Fruit fly (Drosophila melanogaster) whole organism, embryonic: ENCODE results near the gene CG6481.

Experiments
- ATbp ChIP-seq: fragments of 200-800 bp; sonication (Bioruptor generic); optimal IDR thresholded peaks from 2 replicates; lab custom pipeline; 2017; ENCODE audit warnings: missing biosample characterization, mild to moderate bottlenecking, missing genetic modification characterization, missing genetic modification reagents
- B-H1 ChIP-seq: fragments of 200-800 bp; sonication (Bioruptor generic); IDR thresholded peaks from 3 replicates; pipeline ENCODE4 v1.3.6; 2022; ENCODE audit warnings: missing biosample characterization, missing genetic modification characterization
- B-H2 ChIP-seq: fragments of 200-800 bp; sonication (Bioruptor generic); optimal IDR thresholded peaks from 2 replicates; lab custom pipeline; 2018; ENCODE audit warnings: missing biosample characterization, mild to moderate bottlenecking, missing genetic modification characterization
- CG11398 ChIP-seq: fragments of 200-800 bp; sonication (Bioruptor generic); optimal IDR thresholded peaks from 2 replicates; lab custom pipeline; 2016; ENCODE audit warnings: missing biosample characterization, missing genetic modification characterization
- CG12071 ChIP-seq: fragments of 200-800 bp; sonication (Bioruptor generic); optimal IDR thresholded peaks from 3 replicates; lab custom pipeline; 2018; ENCODE audit warnings: missing biosample characterization, mild to moderate bottlenecking, missing genetic modification characterization
- CG12104 ChIP-seq: fragments of 200-800 bp; sonication (Bioruptor generic); optimal IDR thresholded peaks from 3 replicates; lab custom pipeline; 2016; ENCODE audit warnings: missing biosample characterization, missing genetic modification characterization
- CG13296 ChIP-seq: fragments of 200-800 bp; sonication (Bioruptor generic); optimal IDR thresholded peaks from 3 replicates; lab custom pipeline; 2018; ENCODE audit warnings: missing biosample characterization, mild to moderate bottlenecking, missing genetic modification characterization
- CG13894 ChIP-seq: fragments of 200-800 bp; sonication (Bioruptor generic); optimal IDR thresholded peaks from 3 replicates; lab custom pipeline; 2018; ENCODE audit warnings: missing biosample characterization, mild to moderate bottlenecking, missing genetic modification characterization, moderate library complexity
- CG15269 ChIP-seq: fragments of 200-800 bp; sonication (Bioruptor generic); optimal IDR thresholded peaks from 2 replicates; lab custom pipeline; 2018; ENCODE audit warnings: missing biosample characterization, mild to moderate bottlenecking, missing genetic modification characterization, moderate library complexity
- CG17328 ChIP-seq: fragments of 200-800 bp; sonication (Bioruptor generic); IDR thresholded peaks from 2 replicates; pipeline ENCODE4 v1.3.6; 2022; ENCODE audit warnings: missing biosample characterization, missing genetic modification characterization
- CG17359 ChIP-seq: fragments of 200-800 bp; sonication (Bioruptor generic); optimal IDR thresholded peaks from 3 replicates; lab custom pipeline; 2018; ENCODE audit warnings: missing biosample characterization, mild to moderate bottlenecking, missing genetic modification characterization, moderate library complexity
- CG1832 ChIP-seq: fragments of 200-800 bp; sonication (Bioruptor generic); optimal IDR thresholded peaks from 2 replicates; lab custom pipeline; 2017; ENCODE audit warnings: missing biosample characterization, mild to moderate bottlenecking, missing genetic modification characterization, inconsistent platforms
- CG18764 ChIP-seq: fragments of 200-800 bp; sonication (Bioruptor generic); optimal IDR thresholded peaks from 3 replicates; lab custom pipeline; 2016; ENCODE audit warnings: missing biosample characterization, missing genetic modification characterization
- CG2116 ChIP-seq: fragments of 200-800 bp; sonication (Bioruptor generic); optimal IDR thresholded peaks from 3 replicates; lab custom pipeline; 2018; ENCODE audit warnings: missing biosample characterization, mild to moderate bottlenecking, missing genetic modification characterization
- CG2678 ChIP-seq: fragments of 200-800 bp; sonication (Bioruptor generic); optimal IDR thresholded peaks from 3 replicates; lab custom pipeline; 2019; ENCODE audit warnings: missing biosample characterization, mild to moderate bottlenecking, missing genetic modification characterization, moderate library complexity
- CG3281 ChIP-seq: fragments of 200-800 bp; sonication (Bioruptor generic); optimal IDR thresholded peaks from 3 replicates; lab custom pipeline; 2017; ENCODE audit warnings: missing biosample characterization, mild to moderate bottlenecking, missing genetic modification characterization
- CG33213 ChIP-seq: fragments of 200-800 bp; sonication (Bioruptor generic); optimal IDR thresholded peaks from 3 replicates; lab custom pipeline; 2016; ENCODE audit warnings: missing biosample characterization, missing genetic modification characterization
- CG34376 ChIP-seq: fragments of 200-800 bp; sonication (Bioruptor generic); optimal IDR thresholded peaks from 2 replicates; lab custom pipeline; 2018; ENCODE audit warnings: missing biosample characterization, mild to moderate bottlenecking, missing genetic modification characterization
- CG3838 ChIP-seq: fragments of 200-800 bp; sonication (Bioruptor generic); optimal IDR thresholded peaks from 3 replicates; lab custom pipeline; 2016; ENCODE audit warnings: missing biosample characterization, missing genetic modification characterization
- CG6791 ChIP-seq: fragments of 200-800 bp; sonication (Bioruptor generic); IDR thresholded peaks from 3 replicates; pipeline ENCODE4 v1.3.6; 2022; ENCODE audit warnings: missing biosample characterization, missing genetic modification characterization; ENCODE audit not compliant: partially characterized antibody
- CG7839 ChIP-seq: fragments of 200-800 bp; sonication (Bioruptor generic); optimal IDR thresholded peaks from 3 replicates; lab custom pipeline; 2018; ENCODE audit warnings: missing biosample characterization, mild to moderate bottlenecking, missing genetic modification characterization, moderate library complexity
- CG8290 ChIP-seq, 3 experiments: fragments of 200-800 bp; sonication (Bioruptor generic); optimal IDR thresholded peaks; 2 replicates each; lab custom pipeline; 2016 to 2019; ENCODE audit warnings: missing biosample characterization in 3 of 3, missing genetic modification characterization in 3 of 3, mild to moderate bottlenecking in 2 of 3, moderate library complexity in 1 of 3
- CG9215 ChIP-seq: fragments of 200-800 bp; sonication (Bioruptor generic); IDR thresholded peaks from 2 replicates; pipeline ENCODE4 v1.3.6; 2022; ENCODE audit warnings: missing biosample characterization, missing genetic modification characterization
- CHES-1-like ChIP-seq: fragments of 200-800 bp; sonication (Bioruptor generic); optimal IDR thresholded peaks from 2 replicates; lab custom pipeline; 2016; ENCODE audit warnings: missing biosample characterization, missing genetic modification characterization
- Camta ChIP-seq: fragments of 200-800 bp; sonication (Bioruptor generic); optimal IDR thresholded peaks from 2 replicates; lab custom pipeline; 2016; ENCODE audit warnings: missing biosample characterization, missing genetic modification characterization
- Dip3 ChIP-seq: fragments of 200-800 bp; sonication (Bioruptor generic); optimal IDR thresholded peaks from 3 replicates; lab custom pipeline; 2016; ENCODE audit warnings: missing biosample characterization, missing genetic modification characterization
- ERR ChIP-seq: fragments of 200-800 bp; sonication (Bioruptor generic); optimal IDR thresholded peaks from 2 replicates; lab custom pipeline; 2016; ENCODE audit warnings: missing biosample characterization, missing genetic modification characterization
- HLHmδ ChIP-seq: fragments of 200-800 bp; sonication (Bioruptor generic); optimal IDR thresholded peaks from 2 replicates; lab custom pipeline; 2018; ENCODE audit warnings: missing biosample characterization, mild to moderate bottlenecking, missing genetic modification characterization, moderate library complexity
- Hr3 ChIP-seq: fragments of 200-800 bp; sonication (Bioruptor generic); optimal IDR thresholded peaks from 3 replicates; lab custom pipeline; 2016; ENCODE audit warnings: missing biosample characterization, missing genetic modification characterization
- Lpt ChIP-seq: fragments of >200 bp; optimal IDR thresholded peaks from 2 replicates; lab custom pipeline; 2018; ENCODE audit warnings: missing biosample characterization, missing genetic modification characterization
- Med ChIP-seq: fragments of 200-800 bp; sonication (Bioruptor generic); peaks from one replicate; lab custom pipeline; 2016; ENCODE audit warnings: missing biosample characterization, missing genetic modification characterization, mild to moderate bottlenecking, inconsistent platforms, moderate library complexity
- Nf-YC ChIP-seq: fragments of 200-800 bp; optimal IDR thresholded peaks from 3 replicates; lab custom pipeline; 2019; ENCODE audit warnings: missing biosample characterization, mild to moderate bottlenecking, missing genetic modification characterization, moderate library complexity
- ab ChIP-seq: fragments of 200-800 bp; sonication (Bioruptor generic); optimal IDR thresholded peaks from 2 replicates; lab custom pipeline; 2016; ENCODE audit warnings: missing biosample characterization, missing genetic modification characterization
- amos ChIP-seq: fragments of 200-800 bp; sonication (Bioruptor generic); IDR thresholded peaks from 2 replicates; pipeline ENCODE4 v1.3.6; 2022; ENCODE audit warnings: missing biosample characterization, missing genetic modification characterization; ENCODE audit not compliant: partially characterized antibody
- aop ChIP-seq: fragments of 200-800 bp; sonication (Bioruptor generic); IDR thresholded peaks from 2 replicates; pipeline ENCODE4 v1.3.6; 2022; ENCODE audit warnings: missing biosample characterization, missing genetic modification characterization
- bab2 ChIP-seq: fragments of 200-800 bp; sonication (Bioruptor generic); optimal IDR thresholded peaks from 2 replicates; lab custom pipeline; 2016; ENCODE audit warnings: missing biosample characterization, missing genetic modification characterization
- cato ChIP-seq: fragments of 200-800 bp; sonication (Bioruptor generic); optimal IDR thresholded peaks from 2 replicates; lab custom pipeline; 2016; ENCODE audit warnings: missing biosample characterization, missing genetic modification characterization, borderline replicate concordance
- danr ChIP-seq: fragments of 200-800 bp; sonication (Bioruptor generic); IDR thresholded peaks from 2 replicates; pipeline ENCODE4 v1.3.6; 2022; ENCODE audit warnings: missing biosample characterization, missing genetic modification characterization
- fd96Cb ChIP-seq: fragments of 200-800 bp; sonication (Bioruptor generic); optimal IDR thresholded peaks from 2 replicates; lab custom pipeline; 2018; ENCODE audit warnings: missing biosample characterization, mild to moderate bottlenecking, missing genetic modification characterization, moderate library complexity
- gsb ChIP-seq: fragments of 200-800 bp; sonication (Bioruptor generic); IDR thresholded peaks from 2 replicates; pipeline ENCODE4 v1.3.6; 2022; ENCODE audit warnings: missing biosample characterization, missing genetic modification characterization
- jing ChIP-seq: fragments of 200-800 bp; sonication (Bioruptor generic); optimal IDR thresholded peaks from 2 replicates; lab custom pipeline; 2018; ENCODE audit warnings: missing biosample characterization, mild to moderate bottlenecking, missing genetic modification characterization
- phol ChIP-seq: fragments of 200-800 bp; sonication (Bioruptor generic); optimal IDR thresholded peaks from 3 replicates; lab custom pipeline; 2018; ENCODE audit warnings: missing biosample characterization, mild to moderate bottlenecking, missing genetic modification characterization, moderate library complexity
- pita ChIP-seq: fragments of 200-800 bp; sonication (Bioruptor generic); optimal IDR thresholded peaks from 2 replicates; lab custom pipeline; 2017; ENCODE audit warnings: missing biosample characterization, mild to moderate bottlenecking, missing genetic modification characterization
- run ChIP-seq: fragments of 200-800 bp; sonication (Bioruptor generic); optimal IDR thresholded peaks from 3 replicates; lab custom pipeline; 2018; ENCODE audit warnings: missing biosample characterization, mild to moderate bottlenecking, missing genetic modification characterization
- sna ChIP-seq: fragments of 200-800 bp; sonication (Bioruptor generic); IDR thresholded peaks from 2 replicates; pipeline ENCODE4 v1.3.6; 2022; ENCODE audit warnings: missing biosample characterization, missing genetic modification characterization; ENCODE audit not compliant: partially characterized antibody
- sug ChIP-seq: fragments of 200-800 bp; optimal IDR thresholded peaks from 2 replicates; lab custom pipeline; 2019; ENCODE audit warnings: missing biosample characterization, mild to moderate bottlenecking, missing genetic modification characterization, moderate library complexity
- trem ChIP-seq: fragments of 200-800 bp; optimal IDR thresholded peaks from 3 replicates; lab custom pipeline; 2019; ENCODE audit warnings: missing biosample characterization, mild to moderate bottlenecking, missing genetic modification characterization, moderate library complexity
- tup ChIP-seq: fragments of 200-800 bp; sonication (Bioruptor generic); optimal IDR thresholded peaks from 2 replicates; lab custom pipeline; 2016; ENCODE audit warnings: missing biosample characterization, mild to moderate bottlenecking, missing genetic modification characterization, moderate library complexity
- zf30C ChIP-seq: fragments of 200-800 bp; sonication (Bioruptor generic); optimal IDR thresholded peaks from 3 replicates; lab custom pipeline; 2018; ENCODE audit warnings: missing biosample characterization, mild to moderate bottlenecking, missing genetic modification characterization

Gene CG6481

dm6 chrX:18512271-18512679 lies 10.0 kb downstream of the CG6481 start, which contains the start of gene Ggt-1 (continued):
- no peak for TF ChIP-seq fd96Cb (tag; lab: Kevin White, UChicago)
- peak; percentile 95 for TF ChIP-seq CG6791

- TF ChIP-seq CG12071 (GFP tag; lab: Kevin White, UChicago) (peak; percentile 49), CG17328 (GFP tag; lab: Robert Waterston, UW) (no peak), trem (tag; lab: Kevin White, UChicago) (no peak), zf30C (GFP tag; lab: Kevin White, UChicago) (no peak), Nf-YC (tag; lab: Kevin White, UChicago) (no peak), CG2678 (tag; lab: Kevin White, UChicago) (peak; percentile 60), phol (no peak), CG8290 (GFP tag; optimal IDR thresholded peaks at IDR 0.05; lab: Kevin White, UChicago) (no peak), CG8290 (tag; optimal IDR thresholded peaks at IDR 0.05; lab: Kevin White, UChicago) (peak in 1 of 2 experiments; percentile 58), B-H2 (GFP tag; lab: Kevin White, UChicago) (peak; percentile 39), CG18764 (no peak), CG33213 (GFP tag; lab: Kevin White, UChicago) (no peak), CHES-1-like (GFP tag; lab: Kevin White, UChicago) (no peak), ab (GFP tag; lab: Kevin White, UChicago) (no peak), cato (GFP tag; lab: Kevin White, UChicago) (no peak), B-H1 (GFP tag; lab: Robert Waterston, UW) (no peak), Camta (GFP tag; lab: Kevin White, UChicago) (no peak), CG13296 (peak; percentile 33), CG3838 (GFP tag; lab: Kevin White, UChicago) (no peak), amos (GFP tag; lab: Robert Waterston, UW) (no peak), danr (GFP tag; lab: Robert Waterston, UW) (no peak), CG1832 (GFP tag; lab: Kevin White, UChicago) (no peak), ATbp (GFP tag; lab: Kevin White, UChicago) (no peak), CG13894 (tag; lab: Kevin White, UChicago) (peak; percentile 66), ERR (GFP tag; lab: Kevin White, UChicago) (no peak), Hr3 (no peak), CG17359 (no peak), CG7839 (tag; lab: Kevin White, UChicago) (peak; percentile 7), aop (no peak), CG2116 (GFP tag; lab: Kevin White, UChicago) (no peak), jing (no peak), run (tag; lab: Kevin White, UChicago) (no peak), bab2 (no peak), sug (tag; lab: Kevin White, UChicago) (peak; percentile 55), HLHmδ (GFP tag; lab: Kevin White, UChicago) (no peak), tup (no peak), Med (GFP tag; lab: Kevin White, UChicago) (peak; percentile 63), Lpt (GFP tag; lab: Kevin White, UChicago) (no peak), CG34376 (peak; percentile 16), CG11398 (GFP tag; lab: Kevin White, UChicago) (no peak), CG12104 (GFP tag; lab: Kevin White, UChicago) (no peak), sna (GFP tag; lab: Robert Waterston, UW) (no peak), CG9215 (GFP tag; lab: Robert Waterston, UW) (no peak), Dip3 (GFP tag; lab: Kevin White, UChicago) (no peak), pita (GFP tag; lab: Kevin White, UChicago) (no peak), CG3281 (peak; percentile 44), gsb (no peak), CG15269 (tag; lab: Kevin White, UChicago) (peak; percentile 43)
Observed at dm6 chrX:18510884-18511283, 11.4 kb downstream of the CG6481 start.
